Worm (Caenorhabditis elegans): ENCODE results near the gene lgc-21.

DNA sequence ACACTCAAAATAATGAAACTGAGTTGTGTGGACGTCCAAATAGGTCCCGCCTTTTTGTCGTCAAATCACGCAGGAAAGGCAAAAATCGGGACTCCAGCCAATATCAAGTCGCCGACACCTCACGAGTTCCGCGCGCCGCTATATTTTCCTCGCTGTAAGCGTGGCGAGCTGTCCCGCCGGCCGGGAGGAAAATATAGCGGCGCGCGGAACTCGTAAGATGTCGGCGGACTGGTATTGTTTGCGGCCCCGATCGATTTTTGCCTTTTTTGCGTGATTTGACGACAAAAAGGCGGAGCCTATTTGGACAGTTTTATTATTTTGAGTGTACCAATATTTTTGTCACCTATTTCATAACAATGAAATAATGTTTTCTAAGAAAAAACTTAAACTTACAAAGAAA is 5.0 kb downstream of the lgc-21 start:
- no peak for TF ChIP-seq ceh-16 (tag; optimal IDR thresholded peaks at IDR 0.05)
- TF ChIP-seq elt-1 (tag; optimal IDR thresholded peaks at IDR 0.05): no peak
- TF ChIP-seq pqm-1 (tag; optimal IDR thresholded peaks at IDR 0.05): no peak
- no peak for TF ChIP-seq fkh-10 (GFP tag; optimal IDR thresholded peaks at IDR 0.05)
- TF ChIP-seq nhr-237 (tag; optimal IDR thresholded peaks at IDR 0.05): no peak
- no peak for TF ChIP-seq aly-2 (tag; optimal IDR thresholded peaks at IDR 0.05)
- no peak for TF ChIP-seq mdl-1 (tag; optimal IDR thresholded peaks at IDR 0.05)
- no peak for TF ChIP-seq elt-3 (tag; optimal IDR thresholded peaks at IDR 0.05)
- TF ChIP-seq nhr-12 (tag; optimal IDR thresholded peaks at IDR 0.05): no peak
- TF ChIP-seq ZK546.5 (tag; optimal IDR thresholded peaks at IDR 0.05): no peak
- TF ChIP-seq nfya-1 (tag; optimal IDR thresholded peaks at IDR 0.05; ENCODE audit: insufficient read depth): no peak
- TF ChIP-seq nhr-77 (tag; optimal IDR thresholded peaks at IDR 0.05): no peak
- no peak for TF ChIP-seq ceh-28 (tag; optimal IDR thresholded peaks at IDR 0.05)
- TF ChIP-seq R02D3.7 (tag; optimal IDR thresholded peaks at IDR 0.05): no peak

All from whole organism, L3 larva.